In the genomic region with DNA sequence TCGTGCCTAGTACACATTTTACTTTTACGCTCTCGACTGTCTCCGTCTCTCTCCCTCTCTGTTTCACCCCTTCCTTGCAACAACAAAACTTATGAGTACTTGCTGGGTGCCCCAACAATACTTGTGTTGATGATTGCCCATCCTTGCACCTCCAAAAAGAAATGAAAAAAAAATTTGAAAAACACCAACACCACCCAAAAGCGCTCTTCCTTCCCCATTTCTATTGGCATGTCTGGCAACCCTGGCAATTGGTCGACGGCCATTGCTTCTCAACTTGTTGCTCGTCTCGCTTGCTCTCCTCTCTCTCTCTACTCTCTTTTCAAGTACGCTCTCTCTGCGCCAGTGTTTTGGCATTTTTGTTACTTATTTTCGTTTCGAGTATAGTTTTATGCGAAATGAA, we compare ENCODE assay signal across 6 fruit fly cellular contexts.
A peak's percentile ranks its signal among the peaks of the same experiment; 100 is the strongest.
TF ChIP-seq lines count a peak whose summit lies in the region.

No protein-coding gene starts in this region.

- peak; percentile 56 for TF ChIP-seq CTCF in whole organism, embryonic (GFP tag; optimal IDR thresholded peaks at IDR 0.05; lab: Kevin White, UChicago)

TF ChIP-seq in whole organism, 6 proteins besides CTCF, POLR2A, EP300 and RAD21:
- TF ChIP-seq Dll (optimal IDR thresholded peaks at IDR 0.05; lab: Kevin White, UChicago) (peak; percentile 96), EcR (GFP tag; optimal IDR thresholded peaks at IDR 0.05; lab: Kevin White, UChicago) (no peak), usp (GFP tag; optimal IDR thresholded peaks at IDR 0.05; lab: Kevin White, UChicago) (no peak), CG8478 (optimal IDR thresholded peaks at IDR 0.05; lab: Kevin White, UChicago) (no peak), psq (optimal IDR thresholded peaks at IDR 0.05; lab: Kevin White, UChicago) (no peak), pan (optimal IDR thresholded peaks at IDR 0.05; lab: Kevin White, UChicago) (no peak)

TF ChIP-seq in whole organism, adult, 20 proteins besides CTCF, POLR2A, EP300 and RAD21 (continues in another document):
- TF ChIP-seq CG7045 (GFP tag; optimal IDR thresholded peaks at IDR 0.05; lab: Kevin White, UChicago) (peak; percentile 65), Crg-1 (GFP tag; optimal IDR thresholded peaks at IDR 0.05; lab: Kevin White, UChicago) (no peak), kay (GFP tag; lab: Kevin White, UChicago; ENCODE audit: borderline replicate concordance) (no peak), Clk (GFP tag; optimal IDR thresholded peaks at IDR 0.05; lab: Kevin White, UChicago) (peak; percentile 66), pad (GFP tag; optimal IDR thresholded peaks at IDR 0.05; lab: Kevin White, UChicago) (peak; percentile 17), cnc (optimal IDR thresholded peaks at IDR 0.05; lab: Kevin White, UChicago) (no peak), toe (GFP tag; optimal IDR thresholded peaks at IDR 0.05; lab: Kevin White, UChicago) (peak; percentile 37), Mnt (GFP tag; optimal IDR thresholded peaks at IDR 0.05; lab: Kevin White, UChicago) (no peak), bab1 (GFP tag; optimal IDR thresholded peaks at IDR 0.05; lab: Kevin White, UChicago) (peak; percentile 37), CG11617 (GFP tag; optimal IDR thresholded peaks at IDR 0.05; lab: Kevin White, UChicago) (peak; percentile 13), CG7101 (tag; optimal IDR thresholded peaks at IDR 0.05; lab: Kevin White, UChicago) (peak; percentile 73), Hr96 (GFP tag; optimal IDR thresholded peaks at IDR 0.05; lab: Kevin White, UChicago) (no peak), CG5204 (GFP tag; optimal IDR thresholded peaks at IDR 0.05; lab: Kevin White, UChicago) (no peak), CG1620 (GFP tag; optimal IDR thresholded peaks at IDR 0.05; lab: Kevin White, UChicago) (no peak), CG14711 (tag; optimal IDR thresholded peaks at IDR 0.05; lab: Kevin White, UChicago) (peak; percentile 89), CG12768 (GFP tag; optimal IDR thresholded peaks at IDR 0.05; lab: Kevin White, UChicago) (peak; percentile 82)

TF ChIP-seq in whole organism, embryonic, 481 proteins besides CTCF, POLR2A, EP300 and RAD21 (continues in another document):
- TF ChIP-seq TFAM (GFP tag; optimal IDR thresholded peaks at IDR 0.05; lab: Kevin White, UChicago) (no peak), org-1 (GFP tag; optimal IDR thresholded peaks at IDR 0.05; lab: Kevin White, UChicago) (no peak), CG10209 (GFP tag; optimal IDR thresholded peaks at IDR 0.05; lab: Kevin White, UChicago) (peak; percentile 4), phol (tag; optimal IDR thresholded peaks at IDR 0.05; lab: Kevin White, UChicago) (peak; percentile 85), CG12104 (GFP tag; optimal IDR thresholded peaks at IDR 0.05; lab: Kevin White, UChicago) (no peak), C15 (GFP tag; IDR thresholded peaks at IDR 0.05; lab: Robert Waterston, UW) (no peak), CG6272 (GFP tag; IDR thresholded peaks at IDR 0.05; lab: Robert Waterston, UW) (no peak), cato (GFP tag; optimal IDR thresholded peaks at IDR 0.05; lab: Kevin White, UChicago; ENCODE audit: borderline replicate concordance) (no peak), CG10979 (tag; optimal IDR thresholded peaks at IDR 0.05; lab: Kevin White, UChicago) (no peak), CG2875 (GFP tag; optimal IDR thresholded peaks at IDR 0.05; lab: Kevin White, UChicago) (no peak), zfh1 (GFP tag; IDR thresholded peaks at IDR 0.05; lab: Robert Waterston, UW) (no peak), CG17361 (GFP tag; IDR thresholded peaks at IDR 0.05; lab: Robert Waterston, UW) (0 out of 3 replicates have a peak, but pooled peaks have one; percentile 5), Atf3 (GFP tag; optimal IDR thresholded peaks at IDR 0.05; lab: Kevin White, UChicago) (no peak), Taf1 (GFP tag; IDR thresholded peaks at IDR 0.05; lab: Robert Waterston, UW) (0 out of 2 replicates have a peak, but pooled peaks have one; percentile 7), Bgb (GFP tag; IDR thresholded peaks at IDR 0.05; lab: Robert Waterston, UW; ENCODE audit: partially characterized antibody) (no peak), onecut (GFP tag; IDR thresholded peaks at IDR 0.05; lab: Robert Waterston, UW) (peak; percentile 36; the same call in 1 of the 2 replicates)

TF ChIP-seq in whole organism, prepupa, 60 proteins besides CTCF, POLR2A, EP300 and RAD21 (continues in another document):
- TF ChIP-seq Sox102F (GFP tag; optimal IDR thresholded peaks at IDR 0.05; lab: Kevin White, UChicago) (peak; percentile 33), acj6 (GFP tag; optimal IDR thresholded peaks at IDR 0.05; lab: Kevin White, UChicago) (peak; percentile 1), CG3032 (tag; optimal IDR thresholded peaks at IDR 0.05; lab: Kevin White, UChicago) (no peak), vri (GFP tag; optimal IDR thresholded peaks at IDR 0.05; lab: Kevin White, UChicago) (peak; percentile 4), CG31627 (GFP tag; optimal IDR thresholded peaks at IDR 0.05; lab: Kevin White, UChicago) (peak; percentile 29), Met (GFP tag; optimal IDR thresholded peaks at IDR 0.05; lab: Kevin White, UChicago) (peak; percentile 14), Gug (GFP tag; IDR thresholded peaks at IDR 0.05; lab: Robert Waterston, UW) (no peak), CG11762 (GFP tag; optimal IDR thresholded peaks at IDR 0.05; lab: Kevin White, UChicago; ENCODE audit: insufficient read depth) (peak; percentile 5), eg (GFP tag; IDR thresholded peaks at IDR 0.05; lab: Robert Waterston, UW) (peak; percentile 47; the same call in 2 of the 3 replicates), achi (GFP tag; optimal IDR thresholded peaks at IDR 0.05; lab: Kevin White, UChicago) (peak; percentile 35), Hr38 (GFP tag; optimal IDR thresholded peaks at IDR 0.05; lab: Kevin White, UChicago) (no peak), cyc (GFP tag; optimal IDR thresholded peaks at IDR 0.05; lab: Kevin White, UChicago) (no peak), Lpt (GFP tag; optimal IDR thresholded peaks at IDR 0.05; lab: Kevin White, UChicago) (peak; percentile 23), CG15336 (GFP tag; IDR thresholded peaks at IDR 0.05; lab: Robert Waterston, UW) (0 out of 2 replicates have a peak, but pooled peaks have one; percentile 10), CG32006 (GFP tag; optimal IDR thresholded peaks at IDR 0.05; lab: Kevin White, UChicago) (peak; percentile 18), CG3919 (GFP tag; optimal IDR thresholded peaks at IDR 0.05; lab: Kevin White, UChicago) (peak; percentile 54), CG4318 (GFP tag; optimal IDR thresholded peaks at IDR 0.05; lab: Kevin White, UChicago) (no peak)

TF ChIP-seq in whole organism, pupa, 21 proteins besides CTCF, POLR2A, EP300 and RAD21:
- TF ChIP-seq fd96Ca (GFP tag; IDR thresholded peaks at IDR 0.05; lab: Robert Waterston, UW), result peak; percentile 54; the same call in 2 of the 3 replicates
- TF ChIP-seq gl (tag; optimal IDR thresholded peaks at IDR 0.05; lab: Kevin White, UChicago), result no peak
- TF ChIP-seq CG32121 (GFP tag; IDR thresholded peaks at IDR 0.05; lab: Robert Waterston, UW), result peak; percentile 44
- TF ChIP-seq CG15710 (tag; optimal IDR thresholded peaks at IDR 0.05; lab: Kevin White, UChicago), result peak; percentile 25
- TF ChIP-seq EcR (GFP tag; optimal IDR thresholded peaks at IDR 0.05; lab: Kevin White, UChicago), result peak; percentile 28
- no peak for TF ChIP-seq CG10348 (GFP tag; IDR thresholded peaks at IDR 0.05; lab: Robert Waterston, UW)
- TF ChIP-seq CG8301 (tag; optimal IDR thresholded peaks at IDR 0.05; lab: Kevin White, UChicago), result no peak
- TF ChIP-seq CG8159 (tag; optimal IDR thresholded peaks at IDR 0.05; lab: Kevin White, UChicago), result peak; percentile 27
- TF ChIP-seq CG4496 (GFP tag; IDR thresholded peaks at IDR 0.05; lab: Robert Waterston, UW), result 0 out of 3 replicates have a peak, but pooled peaks have one; percentile 53
- no peak for TF ChIP-seq Pif1B (GFP tag; optimal IDR thresholded peaks at IDR 0.05; lab: Kevin White, UChicago)
- TF ChIP-seq CG17806 (tag; optimal IDR thresholded peaks at IDR 0.05; lab: Kevin White, UChicago), result peak; percentile 2
- no peak for TF ChIP-seq Snoo (tag; optimal IDR thresholded peaks at IDR 0.05; lab: Kevin White, UChicago)
- peak; percentile 21 for TF ChIP-seq CG34367 (tag; optimal IDR thresholded peaks at IDR 0.05; lab: Kevin White, UChicago)
- peak; percentile 51 for TF ChIP-seq Ets98B (GFP tag; IDR thresholded peaks at IDR 0.05; lab: Robert Waterston, UW)
- TF ChIP-seq CG12605 (GFP tag; IDR thresholded peaks at IDR 0.05; lab: Robert Waterston, UW), result peak; percentile 88
- TF ChIP-seq rn (GFP tag; IDR thresholded peaks at IDR 0.05; lab: Robert Waterston, UW), result no peak
- TF ChIP-seq D1 (tag; optimal IDR thresholded peaks at IDR 0.05; lab: Kevin White, UChicago), result no peak
- peak; percentile 33 for TF ChIP-seq Pif1A (GFP tag; optimal IDR thresholded peaks at IDR 0.05; lab: Kevin White, UChicago)

TF ChIP-seq in whole organism, wandering third instar larva, 38 proteins besides CTCF, POLR2A, EP300 and RAD21 (continues in another document):
- TF ChIP-seq foxo (GFP tag; optimal IDR thresholded peaks at IDR 0.05; lab: Kevin White, UChicago), result peak in 1 of 2 experiments; percentile 17
- no peak for TF ChIP-seq Mio (GFP tag; optimal IDR thresholded peaks at IDR 0.05; lab: Kevin White, UChicago)
- TF ChIP-seq dmrt93B (GFP tag; optimal IDR thresholded peaks at IDR 0.05; lab: Kevin White, UChicago), result no peak
- no peak for TF ChIP-seq pan (optimal IDR thresholded peaks at IDR 0.05; lab: Kevin White, UChicago)
- peak; percentile 10 for TF ChIP-seq Jra (GFP tag; optimal IDR thresholded peaks at IDR 0.05; lab: Kevin White, UChicago)
- TF ChIP-seq Rel (GFP tag; optimal IDR thresholded peaks at IDR 0.05; lab: Kevin White, UChicago), result no peak
- TF ChIP-seq Rel (tag; optimal IDR thresholded peaks at IDR 0.05; lab: Kevin White, UChicago), result peak; percentile 8
- peak; percentile 58 for TF ChIP-seq rgr (GFP tag; optimal IDR thresholded peaks at IDR 0.05; lab: Kevin White, UChicago)
- peak; percentile 98 for TF ChIP-seq Dif (GFP tag; optimal IDR thresholded peaks at IDR 0.05; lab: Kevin White, UChicago; ENCODE audit: partially characterized antibody)
- peak; percentile 86 for TF ChIP-seq Vsx2 (GFP tag; optimal IDR thresholded peaks at IDR 0.05; lab: Kevin White, UChicago; ENCODE audit: partially characterized antibody)
- peak; percentile 70 for TF ChIP-seq Hr83 (GFP tag; optimal IDR thresholded peaks at IDR 0.05; lab: Kevin White, UChicago; ENCODE audit: poor library complexity, severe bottlenecking)
- no peak for TF ChIP-seq sage (GFP tag; optimal IDR thresholded peaks at IDR 0.05; lab: Kevin White, UChicago)
- TF ChIP-seq usp (GFP tag; optimal IDR thresholded peaks at IDR 0.05; lab: Kevin White, UChicago), result no peak
- peak; percentile 6 for TF ChIP-seq Hnf4 (GFP tag; optimal IDR thresholded peaks at IDR 0.05; lab: Kevin White, UChicago)
- TF ChIP-seq Abd-B (GFP tag; optimal IDR thresholded peaks at IDR 0.05; lab: Kevin White, UChicago), result no peak
- TF ChIP-seq CG32264 (GFP tag; optimal IDR thresholded peaks at IDR 0.05; lab: Kevin White, UChicago), result no peak
- no peak for TF ChIP-seq brk (GFP tag; optimal IDR thresholded peaks at IDR 0.05; lab: Kevin White, UChicago)
- no peak for TF ChIP-seq Dfd (GFP tag; optimal IDR thresholded peaks at IDR 0.05; lab: Kevin White, UChicago)
- TF ChIP-seq Myc (optimal IDR thresholded peaks at IDR 0.05; lab: Kevin White, UChicago), result no peak
- TF ChIP-seq sv (GFP tag; optimal IDR thresholded peaks at IDR 0.05; lab: Kevin White, UChicago), result no peak
- peak; percentile 36 for TF ChIP-seq OdsH (GFP tag; optimal IDR thresholded peaks at IDR 0.05; lab: Kevin White, UChicago)
